Fruit fly (Drosophila melanogaster) Kc167 (cell line): ENCODE results near the gene CG7778.

Source experiments
- Sin3A ChIP-seq: fragments of >200 bp; optimal IDR thresholded peaks from 2 replicates; lab custom pipeline; 2018; ENCODE audit warnings: missing external identifiers
- h ChIP-seq: fragments of >200 bp; optimal IDR thresholded peaks from 3 replicates; lab custom pipeline; 2018; ENCODE audit warnings: missing external identifiers
- insv ChIP-seq: fragments of >200 bp; optimal IDR thresholded peaks from 3 replicates; lab custom pipeline; 2018; ENCODE audit warnings: missing external identifiers
- psq ChIP-seq: fragments of >200 bp; optimal IDR thresholded peaks from 2 replicates; lab custom pipeline; 2017; ENCODE audit warnings: missing external identifiers
- ttk ChIP-seq: sonication (Bioruptor generic); optimal IDR thresholded peaks from 2 replicates; lab custom pipeline; 2017; ENCODE audit warnings: missing external identifiers

- TF ChIP-seq insv (no peak), Sin3A (no peak), psq (no peak), ttk (no peak), h (lab: Kevin White, UChicago) (no peak)
Measured at dm6 chr2L:8339751-8340349, 6.6 kb upstream of the CG7778 start.
